Fruit fly (Drosophila melanogaster): Measurements from ENCODE around the gene kmr.

kmr gene

DNA sequence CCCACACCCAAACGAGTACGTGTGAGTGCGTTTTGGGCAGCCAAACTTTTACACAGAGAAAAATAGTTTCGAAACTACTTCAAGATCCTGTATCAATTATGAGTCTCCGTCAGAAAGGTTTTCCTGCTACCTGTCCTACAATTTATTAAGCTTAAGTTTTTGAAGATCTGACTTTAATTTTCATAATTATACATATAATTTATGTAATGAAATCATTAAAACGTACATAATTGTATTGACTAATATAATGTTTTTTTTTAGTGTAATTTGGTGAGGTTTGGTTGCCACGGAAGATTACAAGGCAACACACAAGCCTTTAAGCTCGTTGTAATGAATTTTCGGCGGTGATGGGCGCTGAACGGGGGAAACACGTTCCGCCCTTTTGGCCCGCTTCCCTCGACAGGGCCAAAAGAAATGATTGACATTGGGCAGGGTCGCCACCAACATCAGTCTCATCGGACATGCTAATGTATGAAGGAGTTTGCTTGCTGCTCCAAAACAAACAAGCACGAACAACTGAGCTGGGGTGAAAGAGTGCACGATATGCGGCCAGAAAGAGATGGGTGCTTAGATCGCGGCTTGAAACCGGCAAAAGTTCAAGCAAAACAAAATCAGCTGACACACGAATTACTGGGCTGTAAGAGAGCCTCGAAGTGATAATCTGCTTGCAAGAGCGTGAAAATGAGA is 79.1 kb downstream of the kmr start (continued):
- TF ChIP-seq CG10669 (GFP tag; optimal IDR thresholded peaks at IDR 0.05) (no peak), CG4318 (GFP tag; optimal IDR thresholded peaks at IDR 0.05) (peak; percentile 51), Sox14 (GFP tag; optimal IDR thresholded peaks at IDR 0.05) (peak; percentile 37), CG11294 (GFP tag; IDR thresholded peaks at IDR 0.05) (no peak), CG34406 (GFP tag; optimal IDR thresholded peaks at IDR 0.05) (peak; percentile 83), svp (GFP tag) (peak; percentile 69), Ets21C (GFP tag; optimal IDR thresholded peaks at IDR 0.05) (peak; percentile 72), CG1621 (tag; optimal IDR thresholded peaks at IDR 0.05) (no peak), lz (GFP tag; optimal IDR thresholded peaks at IDR 0.05) (peak; percentile 77), Ets96B (tag; optimal IDR thresholded peaks at IDR 0.05) (no peak), CG8119 (GFP tag; IDR thresholded peaks at IDR 0.05) (peak; percentile 61; the same call in 1 of the 3 replicates), OdsH (GFP tag; optimal IDR thresholded peaks at IDR 0.05) (peak; percentile 80), CG6163 (GFP tag; IDR thresholded peaks at IDR 0.05) (peak; percentile 19; the same call in 2 of the 3 replicates), Sox102F (GFP tag; optimal IDR thresholded peaks at IDR 0.05) (peak; percentile 84), Sox15 (GFP tag; optimal IDR thresholded peaks at IDR 0.05) (peak; percentile 55), CG11762 (GFP tag; optimal IDR thresholded peaks at IDR 0.05; ENCODE audit: insufficient read depth) (peak; percentile 10), CG11902 (GFP tag; optimal IDR thresholded peaks at IDR 0.05) (peak; percentile 58), Gug (GFP tag; IDR thresholded peaks at IDR 0.05) (no peak), Smox (GFP tag; optimal IDR thresholded peaks at IDR 0.05) (peak; percentile 86), eg (GFP tag; IDR thresholded peaks at IDR 0.05) (peak; percentile 73; the same call in 2 of the 3 replicates), CG8632 (GFP tag; optimal IDR thresholded peaks at IDR 0.05) (peak; percentile 68), CG6854 (GFP tag; optimal IDR thresholded peaks at IDR 0.05) (no peak)

DNA sequence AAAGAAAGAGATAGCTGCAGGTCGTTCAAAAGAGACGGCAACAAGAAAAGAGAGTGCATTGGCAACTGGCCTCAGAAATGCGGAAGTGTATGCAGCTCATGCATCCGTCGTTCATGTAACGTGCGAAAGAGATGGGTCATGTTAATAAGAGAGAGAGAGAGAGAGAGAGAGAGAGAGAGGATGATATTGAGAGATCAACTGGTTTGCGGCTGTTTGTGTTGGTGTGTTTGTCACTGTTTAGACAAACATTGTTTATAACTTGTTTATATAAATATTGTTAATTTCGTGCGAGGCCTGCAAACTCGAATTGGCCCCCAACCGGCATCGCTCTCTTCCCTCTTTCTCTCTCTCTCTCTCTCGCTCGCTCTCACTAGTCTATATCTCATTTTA is 79.7 kb downstream of the kmr start:
- TF ChIP-seq CG6163 (GFP tag; IDR thresholded peaks at IDR 0.05) (peak; percentile 58; the same call in 2 of the 3 replicates), ss (GFP tag; optimal IDR thresholded peaks at IDR 0.05) (peak; percentile 26 to 35), CG11762 (GFP tag; optimal IDR thresholded peaks at IDR 0.05; ENCODE audit: insufficient read depth) (no peak), Blimp-1 (GFP tag; optimal IDR thresholded peaks at IDR 0.05) (peak; percentile 6), Eip75B (GFP tag; optimal IDR thresholded peaks at IDR 0.05) (peak; percentile 48), CG6276 (GFP tag; optimal IDR thresholded peaks at IDR 0.05) (peak; percentile 10), fkh (GFP tag; optimal IDR thresholded peaks at IDR 0.05) (peak; percentile 26), CG31627 (GFP tag; optimal IDR thresholded peaks at IDR 0.05) (no peak), Hr39 (GFP tag; optimal IDR thresholded peaks at IDR 0.05) (no peak), CG3919 (GFP tag; optimal IDR thresholded peaks at IDR 0.05) (peak; percentile 19), fd85E (GFP tag; optimal IDR thresholded peaks at IDR 0.05) (no peak), svp (GFP tag) (peak; percentile 71), CG6854 (GFP tag; optimal IDR thresholded peaks at IDR 0.05) (peak; percentile 18), Lpt (GFP tag; optimal IDR thresholded peaks at IDR 0.05) (peak; percentile 23), CG7368 (GFP tag; optimal IDR thresholded peaks at IDR 0.05) (no peak), dsx (GFP tag; optimal IDR thresholded peaks at IDR 0.05; ENCODE audit: poor library complexity, severe bottlenecking) (peak; percentile 77), CG34406 (GFP tag; optimal IDR thresholded peaks at IDR 0.05) (peak; percentile 9), CG8319 (GFP tag; optimal IDR thresholded peaks at IDR 0.05) (no peak), Eip78C (GFP tag) (peak; percentile 83), Met (GFP tag; optimal IDR thresholded peaks at IDR 0.05) (peak; percentile 23), vri (GFP tag; optimal IDR thresholded peaks at IDR 0.05) (no peak), Eip93F (GFP tag; optimal IDR thresholded peaks at IDR 0.05) (no peak), Sox14 (GFP tag; optimal IDR thresholded peaks at IDR 0.05) (peak; percentile 27), CG15336 (GFP tag; IDR thresholded peaks at IDR 0.05) (peak; percentile 35; the same call in 1 of the 2 replicates)
